Worm (Caenorhabditis elegans): Measurements from ENCODE around the gene bath-21.

bath-21 gene

DNA sequence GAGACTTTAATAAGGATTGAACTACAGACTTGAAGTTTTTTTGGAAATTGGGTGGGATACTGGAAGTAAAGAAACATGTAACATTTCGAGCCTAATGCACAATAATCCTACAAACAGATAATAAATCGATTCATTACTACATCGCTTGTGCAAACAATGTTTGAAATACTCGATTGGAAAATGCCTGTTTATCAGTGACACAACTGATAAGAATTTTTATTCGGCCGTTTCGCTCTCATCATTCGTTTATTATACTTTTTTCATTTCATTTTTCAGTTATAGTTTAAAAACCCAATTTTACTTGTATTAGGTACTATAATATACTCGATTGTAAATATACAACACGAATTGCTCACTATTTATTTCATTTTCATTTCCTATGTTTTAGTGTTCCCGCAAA, 30.7 kb downstream of the bath-21 start:
- TF ChIP-seq sea-1 (GFP tag; conservative IDR thresholded peaks at IDR 0.05) (no peak), ama-1 (optimal IDR thresholded peaks at IDR 0.05) (no peak), ceh-36 (tag; optimal IDR thresholded peaks at IDR 0.05) (no peak), ceh-13 (GFP tag; optimal IDR thresholded peaks at IDR 0.05) (no peak), hnd-1 (tag; optimal IDR thresholded peaks at IDR 0.05) (no peak), hmbx-1 (tag; optimal IDR thresholded peaks at IDR 0.05) (no peak), pes-1 (GFP tag; IDR thresholded peaks at IDR 0.05) (no peak), aly-1 (tag; optimal IDR thresholded peaks at IDR 0.05) (no peak), tbx-37 (GFP tag; conservative IDR thresholded peaks at IDR 0.05) (no peak), B0310.2 (tag; optimal IDR thresholded peaks at IDR 0.05) (no peak), ets-7 (tag; optimal IDR thresholded peaks at IDR 0.05) (no peak), F13C5.2 (tag; optimal IDR thresholded peaks at IDR 0.05) (no peak), flt-1 (GFP tag; IDR thresholded peaks at IDR 0.05) (no peak)

DNA sequence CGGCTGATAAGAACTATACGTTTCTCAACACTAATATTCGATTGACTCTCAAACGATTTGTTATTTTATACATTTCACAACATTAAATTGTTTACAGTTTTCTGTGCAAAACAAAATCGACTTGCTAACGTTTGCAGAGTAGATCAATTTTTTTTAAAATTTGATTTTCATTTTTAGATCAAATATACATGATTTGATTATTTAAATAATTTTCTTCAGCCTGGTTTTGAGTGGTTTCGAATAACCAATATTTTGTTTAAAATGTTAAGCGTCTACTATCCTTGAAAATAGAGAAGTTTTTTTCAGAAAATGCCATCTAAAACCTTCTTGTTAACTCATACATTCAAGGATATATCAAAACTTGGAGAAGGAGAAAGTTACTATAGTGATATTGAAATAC, 32.7 kb downstream of the bath-21 start, which contains the start of gene math-21:
math-21 (plus strand) TSS at position 301 of the 400 bp plus-strand sequence.
- TF ChIP-seq ets-7 (tag; optimal IDR thresholded peaks at IDR 0.05): no peak
- no peak for TF ChIP-seq ama-1 (optimal IDR thresholded peaks at IDR 0.05)
- TF ChIP-seq tra-4 (tag; optimal IDR thresholded peaks at IDR 0.05): no peak
- no peak for TF ChIP-seq pes-1 (GFP tag; IDR thresholded peaks at IDR 0.05)
- TF ChIP-seq aly-1 (tag; optimal IDR thresholded peaks at IDR 0.05): no peak
- TF ChIP-seq ceh-13 (GFP tag; optimal IDR thresholded peaks at IDR 0.05): no peak
- TF ChIP-seq tbx-37 (GFP tag; conservative IDR thresholded peaks at IDR 0.05): no peak
- no peak for TF ChIP-seq tbx-11 (GFP tag; IDR thresholded peaks at IDR 0.05)
- no peak for TF ChIP-seq B0310.2 (tag; optimal IDR thresholded peaks at IDR 0.05)
- TF ChIP-seq hnd-1 (tag; optimal IDR thresholded peaks at IDR 0.05): no peak
- no peak for TF ChIP-seq ceh-36 (tag; optimal IDR thresholded peaks at IDR 0.05)
- TF ChIP-seq flt-1 (GFP tag; IDR thresholded peaks at IDR 0.05): no peak
- TF ChIP-seq hmbx-1 (tag; optimal IDR thresholded peaks at IDR 0.05): no peak
- no peak for TF ChIP-seq hmg-4 (GFP tag; optimal IDR thresholded peaks at IDR 0.05)
- no peak for TF ChIP-seq sea-1 (GFP tag; conservative IDR thresholded peaks at IDR 0.05)
- TF ChIP-seq scrt-1 (GFP tag; IDR thresholded peaks at IDR 0.05): no peak
- no peak for TF ChIP-seq F13C5.2 (tag; optimal IDR thresholded peaks at IDR 0.05)

- TF ChIP-seq tra-4 (tag; optimal IDR thresholded peaks at IDR 0.05) (no peak), tbx-37 (GFP tag; conservative IDR thresholded peaks at IDR 0.05) (no peak), flt-1 (GFP tag; IDR thresholded peaks at IDR 0.05) (no peak), aly-1 (tag; optimal IDR thresholded peaks at IDR 0.05) (no peak), sea-1 (GFP tag; conservative IDR thresholded peaks at IDR 0.05) (no peak), hmg-4 (GFP tag; optimal IDR thresholded peaks at IDR 0.05) (no peak), ceh-36 (tag; optimal IDR thresholded peaks at IDR 0.05) (no peak), F13C5.2 (tag; optimal IDR thresholded peaks at IDR 0.05) (no peak), pes-1 (GFP tag; IDR thresholded peaks at IDR 0.05) (no peak), tbx-11 (GFP tag; IDR thresholded peaks at IDR 0.05) (no peak), hnd-1 (tag; optimal IDR thresholded peaks at IDR 0.05) (no peak), hmbx-1 (tag; optimal IDR thresholded peaks at IDR 0.05) (no peak), ceh-13 (GFP tag; optimal IDR thresholded peaks at IDR 0.05) (no peak), B0310.2 (tag; optimal IDR thresholded peaks at IDR 0.05) (no peak), ama-1 (optimal IDR thresholded peaks at IDR 0.05) (no peak), ets-7 (tag; optimal IDR thresholded peaks at IDR 0.05) (no peak), scrt-1 (GFP tag; IDR thresholded peaks at IDR 0.05) (no peak)
Observed at ce11 chrII:1989010-1989409, 37.4 kb downstream of the bath-21 start, which contains the start of gene math-44. math-44 (plus strand) TSS chrII:1989310.

- no peak for TF ChIP-seq hnd-1 (tag; optimal IDR thresholded peaks at IDR 0.05)
- no peak for TF ChIP-seq F13C5.2 (tag; optimal IDR thresholded peaks at IDR 0.05)
- TF ChIP-seq B0310.2 (tag; optimal IDR thresholded peaks at IDR 0.05): no peak
- no peak for TF ChIP-seq hmbx-1 (tag; optimal IDR thresholded peaks at IDR 0.05)
- no peak for TF ChIP-seq tra-4 (tag; optimal IDR thresholded peaks at IDR 0.05)
- TF ChIP-seq flt-1 (GFP tag; IDR thresholded peaks at IDR 0.05): no peak
- TF ChIP-seq ceh-36 (tag; optimal IDR thresholded peaks at IDR 0.05): no peak
- TF ChIP-seq hmg-4 (GFP tag; optimal IDR thresholded peaks at IDR 0.05): no peak
- no peak for TF ChIP-seq aly-1 (tag; optimal IDR thresholded peaks at IDR 0.05)
- no peak for TF ChIP-seq sea-1 (GFP tag; conservative IDR thresholded peaks at IDR 0.05)
- no peak for TF ChIP-seq tbx-37 (GFP tag; conservative IDR thresholded peaks at IDR 0.05)
- TF ChIP-seq scrt-1 (GFP tag; IDR thresholded peaks at IDR 0.05): no peak
Observed at ce11 chrII:1986979-1987378, 39.4 kb downstream of the bath-21 start, which contains the start of gene Y16E11A.4. Y16E11A.4 (plus strand) TSS chrII:1987279.
